Fruit fly (Drosophila melanogaster): ENCODE results near the gene CG14391.

Gene CG14391

DNA sequence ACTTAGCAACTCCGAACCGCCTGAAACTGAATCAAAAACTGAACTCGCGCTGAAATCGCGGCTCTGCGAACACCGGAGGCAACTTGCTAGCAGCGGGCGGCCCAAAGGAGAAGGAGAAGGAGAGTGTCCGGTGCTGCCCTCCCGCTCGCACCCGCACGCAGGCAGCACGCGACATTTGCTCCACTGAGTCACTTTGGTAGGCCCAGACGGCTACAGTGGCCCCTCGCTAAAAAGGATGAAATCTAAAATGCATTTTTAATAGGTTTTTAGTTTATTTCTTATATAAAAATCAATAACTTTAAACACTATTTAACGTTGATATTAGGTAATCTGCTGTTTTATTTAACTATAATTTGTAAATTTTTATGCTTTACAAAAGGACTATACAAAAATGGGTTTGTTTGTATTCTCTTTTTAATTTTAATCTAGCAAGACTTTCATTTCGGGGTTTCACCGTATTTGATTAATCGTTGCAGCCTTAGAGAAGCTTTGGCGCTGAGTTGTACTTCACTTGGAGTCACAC is 27.8 kb upstream of the CG14391 start, which contains the start of gene Men (continued):
- TF ChIP-seq pfk (GFP tag; optimal IDR thresholded peaks at IDR 0.05): no peak
- TF ChIP-seq ap (GFP tag; IDR thresholded peaks at IDR 0.05): peak; percentile 37; the same call in 1 of the 2 replicates
- TF ChIP-seq al (GFP tag; IDR thresholded peaks at IDR 0.05): no peak
- TF ChIP-seq ham (GFP tag; IDR thresholded peaks at IDR 0.05): no peak
- peak; percentile 19 for TF ChIP-seq Nf-YB (GFP tag; optimal IDR thresholded peaks at IDR 0.05)
- peak; percentile 33 for TF ChIP-seq Asciz (GFP tag; optimal IDR thresholded peaks at IDR 0.05)
- peak; percentile 68 for TF ChIP-seq Xrp1 (GFP tag; IDR thresholded peaks at IDR 0.05)
- peak; percentile 40 for TF ChIP-seq caup (GFP tag; optimal IDR thresholded peaks at IDR 0.05; ENCODE audit: severe bottlenecking)
- TF ChIP-seq CG12942 (GFP tag; optimal IDR thresholded peaks at IDR 0.05): peak; percentile 41
- TF ChIP-seq CG5953 (GFP tag; IDR thresholded peaks at IDR 0.05): no peak
- TF ChIP-seq stwl (tag; optimal IDR thresholded peaks at IDR 0.05): no peak
- TF ChIP-seq Antp (GFP tag; optimal IDR thresholded peaks at IDR 0.05): no peak
- TF ChIP-seq fd96Cb (tag; optimal IDR thresholded peaks at IDR 0.05): peak; percentile 65
- no peak for TF ChIP-seq lov (optimal IDR thresholded peaks at IDR 0.05)
- no peak for TF ChIP-seq lov (GFP tag; IDR thresholded peaks at IDR 0.05)
- no peak for TF ChIP-seq NC2α (GFP tag; optimal IDR thresholded peaks at IDR 0.05)
- peak; percentile 75 for TF ChIP-seq lab (GFP tag; optimal IDR thresholded peaks at IDR 0.05)
- peak; percentile 82 for TF ChIP-seq CG13424 (tag; optimal IDR thresholded peaks at IDR 0.05)
- no peak for TF ChIP-seq CG13123 (GFP tag; optimal IDR thresholded peaks at IDR 0.05)
- no peak for TF ChIP-seq br (optimal IDR thresholded peaks at IDR 0.05)
- no peak for TF ChIP-seq h (optimal IDR thresholded peaks at IDR 0.05)
- no peak for TF ChIP-seq CG1233 (GFP tag; optimal IDR thresholded peaks at IDR 0.05)
- peak; percentile 20 for TF ChIP-seq Chrac-16 (GFP tag; optimal IDR thresholded peaks at IDR 0.05)
- TF ChIP-seq Eip74EF (GFP tag; optimal IDR thresholded peaks at IDR 0.05): peak in 1 of 2 experiments; percentile 59
- TF ChIP-seq CG7556 (GFP tag; optimal IDR thresholded peaks at IDR 0.05): peak; percentile 78
- TF ChIP-seq CG9609 (GFP tag; optimal IDR thresholded peaks at IDR 0.05): no peak
- no peak for TF ChIP-seq CG4328 (GFP tag; optimal IDR thresholded peaks at IDR 0.05)
- peak; percentile 5 for TF ChIP-seq scrt (GFP tag; optimal IDR thresholded peaks at IDR 0.05)
- TF ChIP-seq CG2199 (GFP tag; IDR thresholded peaks at IDR 0.05): no peak
- peak; percentile 28 for TF ChIP-seq BtbVII (GFP tag; optimal IDR thresholded peaks at IDR 0.05)
- peak; percentile 49; the same call in 1 of the 2 replicates for TF ChIP-seq dati (GFP tag; IDR thresholded peaks at IDR 0.05)
- peak; percentile 60 for TF ChIP-seq CG32532 (GFP tag; IDR thresholded peaks at IDR 0.05)
- TF ChIP-seq corto (GFP tag; optimal IDR thresholded peaks at IDR 0.05): no peak
- TF ChIP-seq Adf1 (GFP tag; IDR thresholded peaks at IDR 0.05): peak; percentile 7; the same call in 1 of the 2 replicates
- peak; percentile 53 for TF ChIP-seq CG10147 (GFP tag; optimal IDR thresholded peaks at IDR 0.05)
- TF ChIP-seq MTF-1 (GFP tag; optimal IDR thresholded peaks at IDR 0.05; ENCODE audit: borderline replicate concordance): no peak
- TF ChIP-seq CG43689 (GFP tag; IDR thresholded peaks at IDR 0.05): no peak
- no peak for TF ChIP-seq Mad (GFP tag; optimal IDR thresholded peaks at IDR 0.05)
- peak; percentile 76 for TF ChIP-seq Fer1 (GFP tag; optimal IDR thresholded peaks at IDR 0.05)
- TF ChIP-seq tio (GFP tag; optimal IDR thresholded peaks at IDR 0.05): peak; percentile 21
- TF ChIP-seq Hsf (GFP tag; optimal IDR thresholded peaks at IDR 0.05): no peak
- no peak for TF ChIP-seq dimm (GFP tag; IDR thresholded peaks at IDR 0.05)
- peak in 1 of 2 experiments; percentile 2 for TF ChIP-seq insv (GFP tag; optimal IDR thresholded peaks at IDR 0.05)
- TF ChIP-seq nerfin-1 (tag; optimal IDR thresholded peaks at IDR 0.05): peak; percentile 58
- peak in 1 of 2 experiments; percentile 48 for TF ChIP-seq bsh (GFP tag; optimal IDR thresholded peaks at IDR 0.05)
- TF ChIP-seq CG5245 (GFP tag; optimal IDR thresholded peaks at IDR 0.05): no peak
- TF ChIP-seq CG2120 (GFP tag; optimal IDR thresholded peaks at IDR 0.05): peak; percentile 33
- no peak for TF ChIP-seq GATAe (GFP tag; conservative IDR thresholded peaks at IDR 0.05)
- peak; percentile 54 for TF ChIP-seq CG6689 (GFP tag; IDR thresholded peaks at IDR 0.05)
- TF ChIP-seq run (tag; optimal IDR thresholded peaks at IDR 0.05): peak; percentile 31
- TF ChIP-seq usp (GFP tag; optimal IDR thresholded peaks at IDR 0.05): no peak
